Fruit fly (Drosophila melanogaster) whole organism, embryonic: ENCODE data around the gene CG12507.

ENCODE experiments used
- BEAF-32 ChIP-seq: fragments of 200-800 bp; sonication (Bioruptor generic); optimal IDR thresholded peaks from 3 replicates; lab custom pipeline; 2017; ENCODE audit warnings: missing biosample characterization, missing genetic modification characterization, mild to moderate bottlenecking, moderate library complexity, missing genetic modification reagents
- CG11085 ChIP-seq: fragments of 200-800 bp; sonication (Bioruptor generic); IDR thresholded peaks from 2 replicates; pipeline ENCODE4 v1.3.6; 2022; ENCODE audit warnings: missing biosample characterization, missing genetic modification characterization
- CG15479 ChIP-seq: fragments of 200-800 bp; sonication (Bioruptor generic); optimal IDR thresholded peaks from 3 replicates; lab custom pipeline; 2019; ENCODE audit warnings: missing biosample characterization, mild to moderate bottlenecking, missing genetic modification characterization, moderate library complexity
- CG1603 ChIP-seq: fragments of 200-800 bp; sonication (Bioruptor generic); optimal IDR thresholded peaks from 2 replicates; lab custom pipeline; 2019; ENCODE audit warnings: missing biosample characterization, mild to moderate bottlenecking, missing genetic modification characterization, moderate library complexity
- CG17829 ChIP-seq: fragments of 200-800 bp; optimal IDR thresholded peaks from 2 replicates; lab custom pipeline; 2019; ENCODE audit warnings: missing biosample characterization, mild to moderate bottlenecking, missing genetic modification characterization, moderate library complexity
- CG2129 ChIP-seq: fragments of 200-800 bp; sonication (Bioruptor generic); IDR thresholded peaks from 2 replicates; pipeline ENCODE4 v1.3.6; 2022; ENCODE audit warnings: missing biosample characterization, missing genetic modification characterization; ENCODE audit not compliant: partially characterized antibody
- CG2678 ChIP-seq: fragments of 200-800 bp; sonication (Bioruptor generic); optimal IDR thresholded peaks from 3 replicates; lab custom pipeline; 2019; ENCODE audit warnings: missing biosample characterization, mild to moderate bottlenecking, missing genetic modification characterization, moderate library complexity
- CG32532 ChIP-seq: fragments of 200-800 bp; sonication (Bioruptor generic); IDR thresholded peaks from 2 replicates; pipeline ENCODE4 v1.3.6; 2022; ENCODE audit warnings: missing biosample characterization, missing genetic modification characterization
- CG3281 ChIP-seq: fragments of 200-800 bp; sonication (Bioruptor generic); optimal IDR thresholded peaks from 3 replicates; lab custom pipeline; 2017; ENCODE audit warnings: missing biosample characterization, mild to moderate bottlenecking, missing genetic modification characterization
- CG4424 ChIP-seq: fragments of 200-800 bp; sonication (Bioruptor generic); optimal IDR thresholded peaks from 3 replicates; lab custom pipeline; 2016; ENCODE audit warnings: missing biosample characterization, missing genetic modification characterization
- CG4820 ChIP-seq: fragments of 200-800 bp; sonication (Bioruptor generic); optimal IDR thresholded peaks from 3 replicates; lab custom pipeline; 2016; ENCODE audit warnings: missing biosample characterization, missing genetic modification characterization
- CG5245 ChIP-seq: fragments of 200-800 bp; sonication (Bioruptor generic); optimal IDR thresholded peaks from 3 replicates; lab custom pipeline; 2016; ENCODE audit warnings: missing biosample characterization, missing genetic modification characterization
- CG7928 ChIP-seq: fragments of 200-800 bp; sonication (Bioruptor generic); optimal IDR thresholded peaks from 2 replicates; lab custom pipeline; 2017; ENCODE audit warnings: missing biosample characterization, mild to moderate bottlenecking, missing genetic modification characterization
- CG8388 ChIP-seq: fragments of 200-800 bp; sonication (Bioruptor generic); optimal IDR thresholded peaks from 2 replicates; lab custom pipeline; 2019; ENCODE audit warnings: missing biosample characterization, mild to moderate bottlenecking, missing genetic modification characterization, moderate library complexity
- Chrac-16 ChIP-seq: fragments of 200-800 bp; sonication (Bioruptor generic); optimal IDR thresholded peaks from 3 replicates; lab custom pipeline; 2016; ENCODE audit warnings: missing biosample characterization, missing genetic modification characterization
- CkIIα-i1 ChIP-seq: fragments of 200-800 bp; sonication (Bioruptor generic); IDR thresholded peaks from 2 replicates; pipeline ENCODE4 v1.3.6; 2022; ENCODE audit warnings: missing biosample characterization, missing genetic modification characterization
- CrebB ChIP-seq: fragments of 200-800 bp; sonication (Bioruptor generic); optimal IDR thresholded peaks from 3 replicates; lab custom pipeline; 2018; ENCODE audit warnings: missing biosample characterization, mild to moderate bottlenecking, missing genetic modification characterization
- D19B ChIP-seq: fragments of 200-800 bp; sonication (Bioruptor generic); optimal IDR thresholded peaks from 2 replicates; lab custom pipeline; 2017; ENCODE audit warnings: missing biosample characterization, mild to moderate bottlenecking, missing genetic modification characterization
- Dad ChIP-seq: fragments of 200-800 bp; sonication (Bioruptor generic); optimal IDR thresholded peaks from 3 replicates; lab custom pipeline; 2016; ENCODE audit warnings: missing biosample characterization, missing genetic modification characterization
- E2f2 ChIP-seq: fragments of 200-800 bp; sonication (Bioruptor generic); IDR thresholded peaks from 2 replicates; pipeline ENCODE4 v1.3.6; 2022; ENCODE audit warnings: missing biosample characterization, missing genetic modification characterization
- Fer2 ChIP-seq: fragments of 200-800 bp; sonication (Bioruptor generic); optimal IDR thresholded peaks from 2 replicates; lab custom pipeline; 2018; ENCODE audit warnings: missing biosample characterization, mild to moderate bottlenecking, missing genetic modification characterization, moderate library complexity
- GATAe ChIP-seq: fragments of 200-800 bp; sonication (Bioruptor generic); conservative IDR thresholded peaks from 2 replicates; pipeline ENCODE4 v1.3.6; 2022; ENCODE audit warnings: missing biosample characterization, missing genetic modification characterization
- Optix ChIP-seq: fragments of 200-800 bp; sonication (Bioruptor generic); IDR thresholded peaks from 3 replicates; pipeline ENCODE4 v1.3.6; 2022; ENCODE audit warnings: missing biosample characterization, missing genetic modification characterization
- Sox102F ChIP-seq: fragments of 200-800 bp; sonication (Bioruptor generic); optimal IDR thresholded peaks from 2 replicates; lab custom pipeline; 2018; ENCODE audit warnings: missing biosample characterization, mild to moderate bottlenecking, missing genetic modification characterization, moderate library complexity
- Trl ChIP-seq, 3 experiments: fragments of >200 bp in 2 of 3; fragments of 200-800 bp in 1 of 3; sonication (Bioruptor generic) in 1 of 3; optimal IDR thresholded peaks; 2 replicates in 1 of 3; 3 replicates in 2 of 3; lab custom pipeline; 2016 to 2017; ENCODE audit warnings: missing biosample characterization in 1 of 3, missing genetic modification characterization in 1 of 3
- Vsx1 ChIP-seq: fragments of 200-800 bp; sonication (Bioruptor generic); optimal IDR thresholded peaks from 2 replicates; lab custom pipeline; 2017; ENCODE audit warnings: missing biosample characterization, mild to moderate bottlenecking, missing genetic modification characterization, missing genetic modification reagents
- aop ChIP-seq: fragments of 200-800 bp; sonication (Bioruptor generic); IDR thresholded peaks from 2 replicates; pipeline ENCODE4 v1.3.6; 2022; ENCODE audit warnings: missing biosample characterization, missing genetic modification characterization
- ase ChIP-seq: fragments of 200-800 bp; sonication (Bioruptor generic); IDR thresholded peaks from 3 replicates; pipeline ENCODE4 v1.3.6; 2022; ENCODE audit warnings: missing biosample characterization, missing genetic modification characterization
- cas ChIP-seq: fragments of 200-800 bp; sonication (Bioruptor generic); IDR thresholded peaks from 2 replicates; pipeline ENCODE4 v1.3.6; 2022; ENCODE audit warnings: missing biosample characterization, missing genetic modification characterization
- corto ChIP-seq: fragments of 200-800 bp; sonication (Bioruptor generic); optimal IDR thresholded peaks from 2 replicates; lab custom pipeline; 2016; ENCODE audit warnings: missing biosample characterization, mild to moderate bottlenecking, missing genetic modification characterization, moderate library complexity
- crc ChIP-seq: fragments of 200-800 bp; sonication (Bioruptor generic); optimal IDR thresholded peaks from 2 replicates; lab custom pipeline; 2016; ENCODE audit warnings: missing biosample characterization, missing genetic modification characterization
- cwo ChIP-seq: fragments of 200-800 bp; sonication (Bioruptor generic); optimal IDR thresholded peaks from 3 replicates; lab custom pipeline; 2017; ENCODE audit warnings: missing biosample characterization, missing genetic modification characterization, mild to moderate bottlenecking, moderate library complexity, missing genetic modification reagents
- dm ChIP-seq: fragments of 200-800 bp; sonication (Bioruptor generic); optimal IDR thresholded peaks from 3 replicates; lab custom pipeline; 2016; ENCODE audit warnings: missing biosample characterization, missing genetic modification characterization
- dpn ChIP-seq, 2 experiments: fragments of 200-800 bp; sonication (Bioruptor generic); optimal IDR thresholded peaks; 3 replicates each; lab custom pipeline; 2016; ENCODE audit warnings: missing biosample characterization in 2 of 2, missing genetic modification characterization in 2 of 2
- fd3F ChIP-seq: fragments of 200-800 bp; sonication (Bioruptor generic); optimal IDR thresholded peaks from 2 replicates; lab custom pipeline; 2018; ENCODE audit warnings: missing biosample characterization, mild to moderate bottlenecking, missing genetic modification characterization, moderate library complexity
- gsb-n ChIP-seq: fragments of 200-800 bp; sonication (Bioruptor generic); optimal IDR thresholded peaks from 3 replicates; lab custom pipeline; 2018; ENCODE audit warnings: missing biosample characterization, mild to moderate bottlenecking, missing genetic modification characterization
- lov ChIP-seq, 2 experiments: fragments of 200-800 bp in 1 of 2; fragments of >200 bp in 1 of 2; sonication (Bioruptor generic) in 1 of 2; IDR thresholded peaks in 1 of 2; optimal IDR thresholded peaks in 1 of 2; 2 replicates in 1 of 2; 3 replicates in 1 of 2; pipeline versions ENCODE4 v1.3.6 to Lab custom; 2017 to 2022; ENCODE audit warnings: missing biosample characterization in 1 of 2, missing genetic modification characterization in 1 of 2
- mam ChIP-seq: fragments of 200-800 bp; sonication (Bioruptor generic); optimal IDR thresholded peaks from 3 replicates; lab custom pipeline; 2016; ENCODE audit warnings: missing biosample characterization, missing genetic modification characterization
- mirr ChIP-seq: fragments of 200-800 bp; sonication (Bioruptor generic); optimal IDR thresholded peaks from 3 replicates; lab custom pipeline; 2018; ENCODE audit warnings: missing biosample characterization, mild to moderate bottlenecking, missing genetic modification characterization
- nerfin-2 ChIP-seq: fragments of 200-800 bp; sonication (Bioruptor generic); IDR thresholded peaks from 2 replicates; pipeline ENCODE4 v1.3.6; 2022; ENCODE audit warnings: missing biosample characterization, missing genetic modification characterization; ENCODE audit not compliant: partially characterized antibody
- oc ChIP-seq: fragments of 200-800 bp; sonication (Bioruptor generic); optimal IDR thresholded peaks from 2 replicates; lab custom pipeline; 2018; ENCODE audit warnings: missing biosample characterization, mild to moderate bottlenecking, missing genetic modification characterization, moderate library complexity
- otp ChIP-seq: fragments of 200-800 bp; sonication (Bioruptor generic); IDR thresholded peaks from 3 replicates; pipeline ENCODE4, ENCODE4 v1.3.6; 2022; ENCODE audit warnings: missing biosample characterization, missing genetic modification characterization
- p53 ChIP-seq: fragments of 200-800 bp; sonication (Bioruptor generic); optimal IDR thresholded peaks from 2 replicates; lab custom pipeline; 2016; ENCODE audit warnings: missing biosample characterization, missing genetic modification characterization
- pho ChIP-seq: fragments of 200-800 bp; sonication (Bioruptor generic); optimal IDR thresholded peaks from 2 replicates; lab custom pipeline; 2016; ENCODE audit warnings: missing biosample characterization, missing genetic modification characterization
- repo ChIP-seq: fragments of 200-800 bp; sonication (Bioruptor generic); optimal IDR thresholded peaks from 2 replicates; lab custom pipeline; 2016; ENCODE audit warnings: missing biosample characterization, missing genetic modification characterization
- sens-2 ChIP-seq: fragments of 200-800 bp; sonication (Bioruptor generic); IDR thresholded peaks from 2 replicates; pipeline ENCODE4 v1.3.6; 2022; ENCODE audit warnings: missing biosample characterization, missing genetic modification characterization
- slp2 ChIP-seq: fragments of 200-800 bp; sonication (Bioruptor generic); optimal IDR thresholded peaks from 2 replicates; lab custom pipeline; 2016; ENCODE audit warnings: missing biosample characterization, missing genetic modification characterization
- sna ChIP-seq: fragments of 200-800 bp; sonication (Bioruptor generic); IDR thresholded peaks from 2 replicates; pipeline ENCODE4 v1.3.6; 2022; ENCODE audit warnings: missing biosample characterization, missing genetic modification characterization; ENCODE audit not compliant: partially characterized antibody
- unc-4 ChIP-seq: fragments of 200-800 bp; sonication (Bioruptor generic); IDR thresholded peaks from 2 replicates; pipeline ENCODE4 v1.3.6; 2022; ENCODE audit warnings: missing biosample characterization, missing genetic modification characterization; ENCODE audit not compliant: partially characterized antibody

CG12507 gene

dm6 chrX:16286083-16286666 is 19.8 kb upstream of the CG12507 start, which contains the start of gene UQCR-14 (continued):
- TF ChIP-seq Optix (GFP tag; lab: Robert Waterston, UW): no peak
- TF ChIP-seq CG11085 (GFP tag; lab: Robert Waterston, UW): no peak
- no peak for TF ChIP-seq CrebB
- TF ChIP-seq GATAe: no peak
- peak; percentile 61 for TF ChIP-seq CG17829 (tag; lab: Kevin White, UChicago)
- no peak for TF ChIP-seq gsb-n
- TF ChIP-seq unc-4 (GFP tag; lab: Robert Waterston, UW): peak; percentile 98
- TF ChIP-seq nerfin-2 (GFP tag; lab: Robert Waterston, UW): peak; percentile 96
- TF ChIP-seq CkIIα-i1 (GFP tag; lab: Robert Waterston, UW): no peak
- TF ChIP-seq sna (GFP tag; lab: Robert Waterston, UW): peak; percentile 92
- TF ChIP-seq ase (GFP tag; lab: Robert Waterston, UW): 0 out of 3 replicates have a peak, but pooled peaks have one; percentile 27
- TF ChIP-seq CG7928 (GFP tag; lab: Kevin White, UChicago): peak; percentile 17
- peak; percentile 9 for TF ChIP-seq Chrac-16 (GFP tag; lab: Kevin White, UChicago)
- peak; percentile 28 for TF ChIP-seq CG4424
- no peak for TF ChIP-seq CG5245 (GFP tag; lab: Kevin White, UChicago)
- TF ChIP-seq lov (optimal IDR thresholded peaks at IDR 0.05; lab: Kevin White, UChicago): no peak
- TF ChIP-seq lov (GFP tag; IDR thresholded peaks at IDR 0.05; lab: Robert Waterston, UW): no peak
- TF ChIP-seq p53 (GFP tag; lab: Kevin White, UChicago): no peak
- no peak for TF ChIP-seq CG8388 (GFP tag; lab: Kevin White, UChicago)
- no peak for TF ChIP-seq Fer2 (tag; lab: Kevin White, UChicago)
- peak; percentile 97 for TF ChIP-seq BEAF-32 (GFP tag; lab: Kevin White, UChicago)
- peak; percentile 71 for TF ChIP-seq E2f2 (GFP tag; lab: Robert Waterston, UW)
- TF ChIP-seq aop (GFP tag; lab: Robert Waterston, UW): no peak
- TF ChIP-seq repo (GFP tag; lab: Kevin White, UChicago): no peak
- TF ChIP-seq CG3281 (GFP tag; lab: Kevin White, UChicago): peak; percentile 46
- no peak for TF ChIP-seq CG4820 (GFP tag; lab: Kevin White, UChicago)
- no peak for TF ChIP-seq CG2678 (tag; lab: Kevin White, UChicago)
- TF ChIP-seq sens-2 (GFP tag; lab: Robert Waterston, UW): no peak
- no peak for TF ChIP-seq Dad (GFP tag; lab: Kevin White, UChicago)
- no peak for TF ChIP-seq cas
- peak; percentile 36 for TF ChIP-seq mirr (GFP tag; lab: Kevin White, UChicago)
- peak; percentile 43 for TF ChIP-seq mam (GFP tag; lab: Kevin White, UChicago)
- TF ChIP-seq Vsx1: no peak
- peak; percentile 90 for TF ChIP-seq CG2129 (GFP tag; lab: Robert Waterston, UW)
- TF ChIP-seq corto (GFP tag; lab: Kevin White, UChicago): no peak
- TF ChIP-seq crc (GFP tag; lab: Kevin White, UChicago): no peak
- TF ChIP-seq Sox102F (GFP tag; lab: Kevin White, UChicago): no peak
- no peak for TF ChIP-seq cwo
- no peak for TF ChIP-seq dm (GFP tag; lab: Kevin White, UChicago)
- peak; percentile 18 to 47 for TF ChIP-seq dpn (GFP tag; optimal IDR thresholded peaks at IDR 0.05; lab: Kevin White, UChicago)
- peak; percentile 53 for TF ChIP-seq CG32532 (GFP tag; lab: Robert Waterston, UW)
- no peak for TF ChIP-seq CG15479 (GFP tag; lab: Kevin White, UChicago)
- TF ChIP-seq fd3F: no peak
- no peak for TF ChIP-seq slp2 (GFP tag; lab: Kevin White, UChicago)
- peak; percentile 8 for TF ChIP-seq pho (GFP tag; lab: Kevin White, UChicago)
- no peak for TF ChIP-seq oc (tag; lab: Kevin White, UChicago)
- TF ChIP-seq otp (GFP tag; lab: Robert Waterston, UW): no peak
- no peak for TF ChIP-seq D19B
- TF ChIP-seq CG1603 (tag; lab: Kevin White, UChicago): peak; percentile 73
- no peak for TF ChIP-seq Trl (optimal IDR thresholded peaks at IDR 0.05; lab: Kevin White, UChicago)
- no peak for TF ChIP-seq Trl (GFP tag; optimal IDR thresholded peaks at IDR 0.05; lab: Kevin White, UChicago)
